Fruit fly (Drosophila melanogaster) whole organism, prepupa: ENCODE data around the gene Ca-beta.
A peak's percentile ranks its signal among the peaks of the same experiment; 100 is the strongest.

ENCODE experiments used
- Blimp-1 ChIP-seq: fragments of 200-800 bp; sonication (Bioruptor generic); optimal IDR thresholded peaks from 3 replicates; lab custom pipeline; 2017; ENCODE audit warnings: missing biosample characterization, missing genetic modification characterization, mild to moderate bottlenecking, moderate library complexity, missing genetic modification reagents
- CG10631 ChIP-seq: fragments of 200-800 bp; sonication (Bioruptor generic); optimal IDR thresholded peaks from 2 replicates; lab custom pipeline; 2016; ENCODE audit warnings: missing biosample characterization, missing genetic modification characterization
- CG10669 ChIP-seq: fragments of 200-800 bp; sonication (Bioruptor generic); optimal IDR thresholded peaks from 3 replicates; lab custom pipeline; 2018; ENCODE audit warnings: missing biosample characterization, mild to moderate bottlenecking, missing genetic modification characterization, moderate library complexity
- CG11902 ChIP-seq: fragments of 200-800 bp; sonication (Bioruptor generic); optimal IDR thresholded peaks from 3 replicates; lab custom pipeline; 2016; ENCODE audit warnings: missing biosample characterization, missing genetic modification characterization
- CG1621 ChIP-seq: fragments of 200-800 bp; sonication (Bioruptor generic); optimal IDR thresholded peaks from 3 replicates; lab custom pipeline; 2018; ENCODE audit warnings: missing biosample characterization, mild to moderate bottlenecking, missing genetic modification characterization
- CG32006 ChIP-seq: fragments of 200-800 bp; sonication (Bioruptor generic); optimal IDR thresholded peaks from 3 replicates; lab custom pipeline; 2017; ENCODE audit warnings: missing biosample characterization, mild to moderate bottlenecking, missing genetic modification characterization
- CG6163 ChIP-seq: fragments of 200-800 bp; sonication (Bioruptor generic); IDR thresholded peaks from 3 replicates; pipeline ENCODE4 v1.3.6; 2022; ENCODE audit warnings: missing biosample characterization, missing genetic modification characterization
- CG6276 ChIP-seq: fragments of 200-800 bp; sonication (Bioruptor generic); optimal IDR thresholded peaks from 2 replicates; lab custom pipeline; 2017; ENCODE audit warnings: missing biosample characterization, mild to moderate bottlenecking, missing genetic modification characterization
- CG6792 ChIP-seq: fragments of 200-800 bp; sonication (Bioruptor generic); optimal IDR thresholded peaks from 3 replicates; lab custom pipeline; 2016; ENCODE audit warnings: missing biosample characterization, missing genetic modification characterization
- CG8319 ChIP-seq: fragments of 200-800 bp; sonication (Bioruptor generic); optimal IDR thresholded peaks from 3 replicates; lab custom pipeline; 2016; ENCODE audit warnings: missing biosample characterization, missing genetic modification characterization
- CG8632 ChIP-seq: fragments of 200-800 bp; sonication (Bioruptor generic); optimal IDR thresholded peaks from 3 replicates; lab custom pipeline; 2016; ENCODE audit warnings: missing biosample characterization, missing genetic modification characterization
- CG9139 ChIP-seq: fragments of 200-800 bp; sonication (Bioruptor generic); optimal IDR thresholded peaks from 3 replicates; lab custom pipeline; 2017; ENCODE audit warnings: missing biosample characterization, mild to moderate bottlenecking, missing genetic modification characterization
- Eip78C ChIP-seq: fragments of 200-800 bp; sonication (Bioruptor generic); peaks from one replicate; lab custom pipeline; 2016; ENCODE audit warnings: missing biosample characterization, missing genetic modification characterization
- Eip93F ChIP-seq: fragments of 200-800 bp; sonication (Bioruptor generic); optimal IDR thresholded peaks from 2 replicates; lab custom pipeline; 2016; ENCODE audit warnings: missing biosample characterization, mild to moderate bottlenecking, missing genetic modification characterization
- Ets96B ChIP-seq: fragments of 200-800 bp; optimal IDR thresholded peaks from 2 replicates; lab custom pipeline; 2019; ENCODE audit warnings: missing biosample characterization, mild to moderate bottlenecking, missing genetic modification characterization, moderate library complexity
- Gug ChIP-seq: fragments of 200-800 bp; sonication (Bioruptor generic); IDR thresholded peaks from 2 replicates; pipeline ENCODE4 v1.3.6; 2022; ENCODE audit warnings: missing biosample characterization, missing genetic modification characterization
- Hr38 ChIP-seq: sonication (Bioruptor generic); optimal IDR thresholded peaks from 2 replicates; lab custom pipeline; 2016; ENCODE audit warnings: missing biosample characterization, missing genetic modification characterization
- Hr39 ChIP-seq: fragments of 200-800 bp; sonication (Bioruptor generic); optimal IDR thresholded peaks from 2 replicates; lab custom pipeline; 2016; ENCODE audit warnings: missing biosample characterization, missing genetic modification characterization
- Hr4 ChIP-seq: fragments of 200-800 bp; sonication (Bioruptor generic); optimal IDR thresholded peaks from 3 replicates; lab custom pipeline; 2016; ENCODE audit warnings: missing biosample characterization, missing genetic modification characterization
- OdsH ChIP-seq: fragments of 200-800 bp; sonication (Bioruptor generic); optimal IDR thresholded peaks from 3 replicates; lab custom pipeline; 2016; ENCODE audit warnings: missing biosample characterization, missing genetic modification characterization
- Sox102F ChIP-seq: fragments of 200-800 bp; sonication (Bioruptor generic); optimal IDR thresholded peaks from 2 replicates; lab custom pipeline; 2016; ENCODE audit warnings: missing biosample characterization, mild to moderate bottlenecking, missing genetic modification characterization
- Sox15 ChIP-seq: fragments of 200-800 bp; sonication (Bioruptor generic); optimal IDR thresholded peaks from 3 replicates; lab custom pipeline; 2016; ENCODE audit warnings: missing biosample characterization, missing genetic modification characterization
- acj6 ChIP-seq: fragments of 200-800 bp; sonication (Bioruptor generic); optimal IDR thresholded peaks from 3 replicates; lab custom pipeline; 2016; ENCODE audit warnings: missing biosample characterization, missing genetic modification characterization
- dac ChIP-seq: fragments of 200-800 bp; sonication (Bioruptor generic); optimal IDR thresholded peaks from 2 replicates; lab custom pipeline; 2017; ENCODE audit warnings: missing biosample characterization, mild to moderate bottlenecking, missing genetic modification characterization
- eg ChIP-seq: fragments of 200-800 bp; sonication (Bioruptor generic); IDR thresholded peaks from 3 replicates; pipeline ENCODE4 v1.3.6; 2022; ENCODE audit warnings: missing biosample characterization, missing genetic modification characterization
- esn ChIP-seq: fragments of 200-800 bp; sonication (Bioruptor generic); optimal IDR thresholded peaks from 2 replicates; lab custom pipeline; 2016; ENCODE audit warnings: missing biosample characterization, mild to moderate bottlenecking, missing genetic modification characterization, moderate library complexity
- fd59A ChIP-seq: fragments of 200-800 bp; sonication (Bioruptor generic); optimal IDR thresholded peaks from 2 replicates; lab custom pipeline; 2017; ENCODE audit warnings: missing biosample characterization, mild to moderate bottlenecking, missing genetic modification characterization, missing genetic modification reagents
- fd85E ChIP-seq: fragments of 200-800 bp; sonication (Bioruptor generic); optimal IDR thresholded peaks from 3 replicates; lab custom pipeline; 2016; ENCODE audit warnings: missing biosample characterization, missing genetic modification characterization
- fkh ChIP-seq: fragments of 200-800 bp; sonication (Bioruptor generic); optimal IDR thresholded peaks from 3 replicates; lab custom pipeline; 2017; ENCODE audit warnings: missing biosample characterization, mild to moderate bottlenecking, missing genetic modification characterization, moderate library complexity
- net ChIP-seq: fragments of 200-800 bp; sonication (Bioruptor generic); optimal IDR thresholded peaks from 3 replicates; lab custom pipeline; 2016; ENCODE audit warnings: missing biosample characterization, missing genetic modification characterization
- salr ChIP-seq, 2 experiments: fragments of 200-800 bp; sonication (Bioruptor generic); optimal IDR thresholded peaks; 3 replicates each; lab custom pipeline; 2016 to 2018; ENCODE audit warnings: missing biosample characterization in 2 of 2, missing genetic modification characterization in 2 of 2, mild to moderate bottlenecking in 1 of 2
- spab ChIP-seq: fragments of 200-800 bp; sonication (Bioruptor generic); optimal IDR thresholded peaks from 2 replicates; lab custom pipeline; 2017; ENCODE audit warnings: missing biosample characterization, mild to moderate bottlenecking, missing genetic modification characterization, missing genetic modification reagents
- svp ChIP-seq: fragments of 200-800 bp; sonication (Bioruptor generic); peaks from one replicate; lab custom pipeline; 2016; ENCODE audit warnings: missing biosample characterization, missing genetic modification characterization

Gene Ca-beta

DNA sequence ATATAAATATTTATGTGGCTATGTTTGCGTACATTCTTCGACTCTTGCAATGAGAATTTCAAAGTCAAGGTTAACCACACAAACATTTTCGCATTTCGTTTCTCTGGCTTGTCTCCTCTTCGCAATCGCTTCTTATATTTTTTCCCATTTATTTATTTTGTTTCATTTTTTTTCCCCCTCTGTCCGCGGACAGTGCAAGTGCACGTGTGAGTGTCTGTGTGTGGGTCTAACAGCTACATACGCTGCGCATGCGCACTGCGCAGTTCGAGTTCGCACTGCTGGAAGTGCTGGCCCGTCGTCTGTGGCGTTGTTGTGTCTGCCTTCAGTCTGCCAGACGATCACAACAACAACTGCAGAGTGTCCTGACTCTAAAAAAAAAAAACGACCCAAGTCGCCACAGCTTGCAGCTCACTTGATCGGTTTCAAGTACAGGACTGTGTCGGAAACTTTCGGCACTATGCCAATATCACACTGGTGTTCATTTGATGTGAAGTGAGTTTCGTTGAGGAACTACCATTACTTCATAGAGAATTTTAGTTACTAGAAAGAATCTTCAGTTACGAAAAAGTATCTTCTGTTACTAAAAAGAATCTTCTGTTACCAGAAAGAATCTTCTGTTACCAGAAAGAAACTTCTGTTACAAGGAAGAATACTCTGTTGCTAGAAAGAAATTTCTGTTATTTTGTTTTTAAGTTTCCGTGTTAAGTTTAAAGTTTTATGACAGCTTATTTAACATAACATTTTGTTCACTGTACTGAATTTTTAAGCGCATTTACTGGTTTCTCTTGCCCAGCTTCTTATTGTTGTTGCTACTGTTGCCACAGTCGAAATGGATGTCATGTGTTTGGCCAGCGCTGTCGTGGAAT is 27.7 kb downstream of the Ca-beta start (continued):
- peak; percentile 27; the same call in 1 of the 2 replicates for TF ChIP-seq Gug (GFP tag; lab: Robert Waterston, UW)
- peak; percentile 57; the same call in 1 of the 3 replicates for TF ChIP-seq CG6163 (GFP tag; lab: Robert Waterston, UW)
- no peak for TF ChIP-seq Hr38 (GFP tag; lab: Kevin White, UChicago)
- TF ChIP-seq CG8319 = no peak
- TF ChIP-seq acj6 (GFP tag; lab: Kevin White, UChicago) = no peak
- no peak for TF ChIP-seq Eip93F (GFP tag; lab: Kevin White, UChicago)
- TF ChIP-seq CG1621 (tag; lab: Kevin White, UChicago) = no peak
- no peak for TF ChIP-seq dac (GFP tag; lab: Kevin White, UChicago)
- TF ChIP-seq fd59A (GFP tag; lab: Kevin White, UChicago) = no peak
- peak; percentile 14 for TF ChIP-seq spab (GFP tag; lab: Kevin White, UChicago)
- TF ChIP-seq CG10631 (GFP tag; lab: Kevin White, UChicago) = peak; percentile 16
- no peak for TF ChIP-seq salr (GFP tag; optimal IDR thresholded peaks at IDR 0.05; lab: Kevin White, UChicago)
- TF ChIP-seq fd85E (GFP tag; lab: Kevin White, UChicago) = no peak
- TF ChIP-seq CG10669 = no peak
- no peak for TF ChIP-seq Sox15 (GFP tag; lab: Kevin White, UChicago)
- TF ChIP-seq CG32006 (GFP tag; lab: Kevin White, UChicago) = no peak
- TF ChIP-seq CG11902 (GFP tag; lab: Kevin White, UChicago) = no peak
- TF ChIP-seq Blimp-1 (GFP tag; lab: Kevin White, UChicago) = no peak
- TF ChIP-seq net (GFP tag; lab: Kevin White, UChicago) = peak; percentile 2
- peak; percentile 51 for TF ChIP-seq esn (GFP tag; lab: Kevin White, UChicago)
- no peak for TF ChIP-seq CG8632 (GFP tag; lab: Kevin White, UChicago)
- TF ChIP-seq Eip78C (GFP tag; lab: Kevin White, UChicago) = peak; percentile 75
- peak; percentile 20 for TF ChIP-seq Hr39
- TF ChIP-seq Ets96B = no peak
- peak; percentile 37 for TF ChIP-seq CG9139 (GFP tag; lab: Kevin White, UChicago)
- TF ChIP-seq Sox102F (GFP tag; lab: Kevin White, UChicago) = peak; percentile 28
- TF ChIP-seq CG6792 (GFP tag; lab: Kevin White, UChicago) = no peak
- TF ChIP-seq, all 60 proteins: peak for 23

DNA sequence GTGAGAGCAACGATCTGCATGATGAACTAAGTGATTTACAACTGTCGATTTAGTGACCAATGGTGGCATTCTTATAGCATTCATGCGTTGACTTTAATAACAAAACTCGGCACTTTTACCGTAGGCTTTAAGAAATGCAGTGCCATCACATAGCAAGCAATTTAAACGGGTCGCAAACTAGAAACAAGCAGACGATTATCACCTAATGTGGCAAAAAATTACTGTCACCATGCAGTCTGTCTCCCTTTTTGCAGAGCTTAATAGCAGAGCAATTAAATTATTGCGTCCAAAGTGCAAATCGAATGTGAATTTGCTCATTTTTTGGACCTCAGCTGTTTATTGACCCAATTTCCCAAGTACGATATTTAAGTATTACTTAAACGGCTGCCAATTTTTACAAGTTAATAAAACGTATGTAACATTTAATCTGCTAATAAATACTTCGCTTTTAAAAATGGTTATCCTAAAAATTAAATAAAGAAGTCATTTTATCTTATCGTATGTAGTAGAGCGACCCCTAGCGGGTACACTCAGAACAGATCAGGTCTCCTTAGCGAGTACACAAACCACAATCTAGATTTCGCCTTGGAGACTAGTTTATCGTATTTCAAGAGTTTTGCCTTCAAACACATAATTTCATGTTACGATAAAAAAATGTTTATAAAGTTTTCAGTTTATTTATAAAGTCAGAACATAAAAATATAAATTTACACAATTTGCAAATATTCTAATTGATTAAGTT is 31.6 kb downstream of the Ca-beta start, which contains the start of gene Vm32E:
TSS of gene Vm32E (minus strand) at position 51 of the 742 bp plus-strand sequence.
- TF ChIP-seq CG8632 (GFP tag; lab: Kevin White, UChicago) (no peak), Eip78C (GFP tag; lab: Kevin White, UChicago) (peak; percentile 34), CG6276 (peak; percentile 7)

DNA sequence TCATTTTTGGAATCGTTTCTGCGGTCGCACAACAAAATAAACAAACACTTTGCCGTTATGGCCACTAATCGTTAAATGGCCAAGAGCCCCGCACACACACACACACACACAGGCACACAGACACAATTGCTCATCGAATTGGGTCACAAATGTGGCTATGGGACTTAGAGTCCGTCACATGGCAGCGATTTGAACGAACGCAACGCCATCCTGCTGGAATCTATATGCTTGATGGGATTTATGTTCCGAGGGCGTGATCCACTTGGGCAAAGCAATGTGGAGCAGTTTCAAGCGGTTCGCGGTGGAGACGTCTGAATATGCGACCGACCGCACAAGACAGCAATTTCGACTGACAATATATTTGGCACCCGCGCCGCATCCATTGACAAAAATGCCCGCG is 32.8 kb downstream of the Ca-beta start:
- TF ChIP-seq eg = 0 out of 3 replicates have a peak, but pooled peaks have one; percentile 18
- TF ChIP-seq OdsH (GFP tag; lab: Kevin White, UChicago) = no peak

DNA sequence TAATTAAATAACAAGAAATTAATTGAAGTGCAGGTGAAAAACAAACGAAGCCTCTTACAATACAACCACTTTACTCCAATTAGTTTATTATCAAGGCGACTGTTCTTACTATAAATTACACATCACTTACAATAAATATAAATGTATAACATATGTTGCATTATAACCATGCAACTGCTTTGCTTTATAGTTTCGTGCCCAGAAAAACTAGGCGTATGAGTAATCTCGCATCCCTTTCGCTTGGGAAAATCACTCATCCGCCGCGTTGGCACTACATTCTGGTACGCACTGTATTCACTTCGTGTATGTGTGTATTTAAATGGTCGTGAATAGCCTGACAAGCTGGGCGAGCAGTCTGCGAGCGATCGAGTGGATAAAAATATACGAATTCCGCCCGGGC is 33.4 kb downstream of the Ca-beta start:
- TF ChIP-seq Hr4 (GFP tag; lab: Kevin White, UChicago) (peak; percentile 9), Eip78C (GFP tag; lab: Kevin White, UChicago) (peak; percentile 32), svp (GFP tag; lab: Kevin White, UChicago) (peak; percentile 12), fkh (GFP tag; lab: Kevin White, UChicago) (no peak), fd59A (GFP tag; lab: Kevin White, UChicago) (no peak), salr (GFP tag; optimal IDR thresholded peaks at IDR 0.05; lab: Kevin White, UChicago) (no peak)
